Fruit fly (Drosophila melanogaster) whole organism, embryonic: ENCODE measurements around the gene SPoCk.

Source experiments
- Ada2b ChIP-seq: fragments of 200-800 bp; sonication (Bioruptor generic); IDR thresholded peaks from 2 replicates; pipeline ENCODE4 v1.3.6; 2022; ENCODE audit warnings: missing biosample characterization, missing genetic modification characterization
- Awh ChIP-seq: fragments of 200-800 bp; sonication (Bioruptor generic); IDR thresholded peaks from 2 replicates; pipeline ENCODE4, ENCODE4 v1.3.6; 2022; ENCODE audit warnings: missing biosample characterization, missing genetic modification characterization
- CG10979 ChIP-seq: fragments of 200-800 bp; sonication (Bioruptor generic); optimal IDR thresholded peaks from 2 replicates; lab custom pipeline; 2018; ENCODE audit warnings: missing biosample characterization, mild to moderate bottlenecking, missing genetic modification characterization, moderate library complexity
- CG11456 ChIP-seq: fragments of 200-800 bp; sonication (Bioruptor generic); IDR thresholded peaks from 3 replicates; pipeline ENCODE4 v1.3.6; 2022; ENCODE audit warnings: missing biosample characterization, missing genetic modification characterization
- CG1233 ChIP-seq: fragments of 200-800 bp; sonication (Bioruptor generic); optimal IDR thresholded peaks from 4 replicates; lab custom pipeline; 2018; ENCODE audit warnings: missing biosample characterization, mild to moderate bottlenecking, missing genetic modification characterization
- CG12391 ChIP-seq: fragments of 200-800 bp; sonication (Bioruptor generic); optimal IDR thresholded peaks from 3 replicates; lab custom pipeline; 2018; ENCODE audit warnings: missing biosample characterization, mild to moderate bottlenecking, missing genetic modification characterization, moderate library complexity
- CG14710 ChIP-seq: fragments of 200-800 bp; sonication (Bioruptor generic); optimal IDR thresholded peaks from 3 replicates; lab custom pipeline; 2019; ENCODE audit warnings: missing biosample characterization, mild to moderate bottlenecking, missing genetic modification characterization, moderate library complexity
- CG15269 ChIP-seq: fragments of 200-800 bp; sonication (Bioruptor generic); optimal IDR thresholded peaks from 2 replicates; lab custom pipeline; 2018; ENCODE audit warnings: missing biosample characterization, mild to moderate bottlenecking, missing genetic modification characterization, moderate library complexity
- CG1792 ChIP-seq: fragments of 200-800 bp; sonication (Bioruptor generic); optimal IDR thresholded peaks from 2 replicates; lab custom pipeline; 2016; ENCODE audit warnings: missing biosample characterization, missing genetic modification characterization
- CG18476 ChIP-seq: fragments of 200-800 bp; sonication (Bioruptor generic); optimal IDR thresholded peaks from 2 replicates; lab custom pipeline; 2016; ENCODE audit warnings: missing biosample characterization, mild to moderate bottlenecking, missing genetic modification characterization
- CG2199 ChIP-seq: fragments of 200-800 bp; sonication (Bioruptor generic); IDR thresholded peaks from 3 replicates; pipeline ENCODE4 v1.3.6; 2022; ENCODE audit warnings: missing biosample characterization, missing genetic modification characterization
- CG42726 ChIP-seq: fragments of 200-800 bp; sonication (Bioruptor generic); IDR thresholded peaks from 2 replicates; pipeline ENCODE4 v1.3.6; 2022; ENCODE audit warnings: missing biosample characterization, missing genetic modification characterization; ENCODE audit not compliant: partially characterized antibody
- CG4360 ChIP-seq: fragments of 200-800 bp; sonication (Bioruptor generic); IDR thresholded peaks from 2 replicates; pipeline ENCODE4 v1.3.6; 2022; ENCODE audit warnings: missing biosample characterization, missing genetic modification characterization
- CG4424 ChIP-seq: fragments of 200-800 bp; sonication (Bioruptor generic); optimal IDR thresholded peaks from 3 replicates; lab custom pipeline; 2016; ENCODE audit warnings: missing biosample characterization, missing genetic modification characterization
- CG6813 ChIP-seq: fragments of 200-800 bp; sonication (Bioruptor generic); optimal IDR thresholded peaks from 2 replicates; lab custom pipeline; 2017; ENCODE audit warnings: missing biosample characterization, missing genetic modification characterization, mild to moderate bottlenecking, moderate library complexity, missing genetic modification reagents
- CG7745 ChIP-seq: fragments of 200-800 bp; sonication (Bioruptor generic); optimal IDR thresholded peaks from 2 replicates; lab custom pipeline; 2018; ENCODE audit warnings: missing biosample characterization, mild to moderate bottlenecking, missing genetic modification characterization, moderate library complexity
- CG7928 ChIP-seq: fragments of 200-800 bp; sonication (Bioruptor generic); optimal IDR thresholded peaks from 2 replicates; lab custom pipeline; 2017; ENCODE audit warnings: missing biosample characterization, mild to moderate bottlenecking, missing genetic modification characterization
- CG8359 ChIP-seq: fragments of 200-800 bp; sonication (Bioruptor generic); optimal IDR thresholded peaks from 2 replicates; lab custom pipeline; 2017; ENCODE audit warnings: missing biosample characterization, mild to moderate bottlenecking, missing genetic modification characterization, borderline replicate concordance
- CG9609 ChIP-seq: fragments of 200-800 bp; sonication (Bioruptor generic); optimal IDR thresholded peaks from 3 replicates; lab custom pipeline; 2016; ENCODE audit warnings: missing biosample characterization, missing genetic modification characterization
- Dad ChIP-seq: fragments of 200-800 bp; sonication (Bioruptor generic); optimal IDR thresholded peaks from 3 replicates; lab custom pipeline; 2016; ENCODE audit warnings: missing biosample characterization, missing genetic modification characterization
- Hand ChIP-seq: fragments of 200-800 bp; sonication (Bioruptor generic); optimal IDR thresholded peaks from 2 replicates; lab custom pipeline; 2017; ENCODE audit warnings: mild to moderate bottlenecking, missing biosample characterization, missing genetic modification reagents, missing genetic modification characterization
- Neu2 ChIP-seq: fragments of 200-800 bp; sonication (Bioruptor generic); optimal IDR thresholded peaks from 3 replicates; lab custom pipeline; 2016; ENCODE audit warnings: missing biosample characterization, missing genetic modification characterization, borderline replicate concordance
- Nf-YA ChIP-seq: fragments of 200-800 bp; sonication (Bioruptor generic); IDR thresholded peaks from 2 replicates; pipeline ENCODE4 v1.3.6; 2022; ENCODE audit warnings: missing biosample characterization, missing genetic modification characterization
- Ssrp ChIP-seq: fragments of 200-800 bp; sonication (Bioruptor generic); optimal IDR thresholded peaks from 2 replicates; lab custom pipeline; 2018; ENCODE audit warnings: missing biosample characterization, mild to moderate bottlenecking, missing genetic modification characterization, moderate library complexity
- Trl ChIP-seq, 3 experiments: fragments of >200 bp in 2 of 3; fragments of 200-800 bp in 1 of 3; sonication (Bioruptor generic) in 1 of 3; optimal IDR thresholded peaks; 2 replicates in 1 of 3; 3 replicates in 2 of 3; lab custom pipeline; 2016 to 2017; ENCODE audit warnings: missing biosample characterization in 1 of 3, missing genetic modification characterization in 1 of 3
- Xrp1 ChIP-seq: fragments of 200-800 bp; sonication (Bioruptor generic); IDR thresholded peaks from 2 replicates; pipeline ENCODE4 v1.3.6; 2022; ENCODE audit warnings: missing biosample characterization, missing genetic modification characterization
- cato ChIP-seq: fragments of 200-800 bp; sonication (Bioruptor generic); optimal IDR thresholded peaks from 2 replicates; lab custom pipeline; 2016; ENCODE audit warnings: missing biosample characterization, missing genetic modification characterization, borderline replicate concordance
- ems ChIP-seq: fragments of 200-800 bp; sonication (Bioruptor generic); optimal IDR thresholded peaks from 3 replicates; lab custom pipeline; 2016; ENCODE audit warnings: missing biosample characterization, missing genetic modification characterization
- gfzf ChIP-seq: fragments of 200-800 bp; sonication (Bioruptor generic); optimal IDR thresholded peaks from 2 replicates; lab custom pipeline; 2016; ENCODE audit warnings: missing biosample characterization, mild to moderate bottlenecking, missing genetic modification characterization, moderate library complexity
- her ChIP-seq: fragments of 200-800 bp; sonication (Bioruptor generic); optimal IDR thresholded peaks from 2 replicates; lab custom pipeline; 2016; ENCODE audit warnings: missing biosample characterization, missing genetic modification characterization
- lbe ChIP-seq: fragments of 200-800 bp; sonication (Bioruptor generic); optimal IDR thresholded peaks from 2 replicates; lab custom pipeline; 2016; ENCODE audit warnings: missing biosample characterization, mild to moderate bottlenecking, missing genetic modification characterization
- odd ChIP-seq: fragments of 200-800 bp; sonication (Bioruptor generic); optimal IDR thresholded peaks from 2 replicates; lab custom pipeline; 2017; ENCODE audit warnings: missing biosample characterization, mild to moderate bottlenecking, missing genetic modification characterization
- pan ChIP-seq, 4 experiments: fragments of >200 bp in 3 of 4; fragments of 200-800 bp in 1 of 4; sonication (Bioruptor generic) in 1 of 4; optimal IDR thresholded peaks in 3 of 4; IDR thresholded peaks in 1 of 4; 2 replicates each; pipeline versions ENCODE4 v1.3.6 to Lab custom; 2017 to 2022; ENCODE audit warnings: missing biosample characterization in 2 of 4, missing genetic modification characterization in 2 of 4, mixed read lengths in 1 of 4
- psq ChIP-seq: fragments of 200-800 bp; sonication (Bioruptor generic); optimal IDR thresholded peaks from 2 replicates; lab custom pipeline; 2017; ENCODE audit warnings: missing biosample characterization, missing genetic modification characterization
- ranshi ChIP-seq: fragments of 200-800 bp; sonication (Bioruptor generic); IDR thresholded peaks from 2 replicates; pipeline ENCODE4 v1.3.6; 2022; ENCODE audit warnings: missing biosample characterization, missing genetic modification characterization
- ro ChIP-seq: fragments of 200-800 bp; sonication (Bioruptor generic); IDR thresholded peaks from 2 replicates; pipeline ENCODE4 v1.3.6; 2022; ENCODE audit warnings: missing biosample characterization, missing genetic modification characterization
- run ChIP-seq: fragments of 200-800 bp; sonication (Bioruptor generic); optimal IDR thresholded peaks from 3 replicates; lab custom pipeline; 2018; ENCODE audit warnings: missing biosample characterization, mild to moderate bottlenecking, missing genetic modification characterization
- trem ChIP-seq: fragments of 200-800 bp; optimal IDR thresholded peaks from 3 replicates; lab custom pipeline; 2019; ENCODE audit warnings: missing biosample characterization, mild to moderate bottlenecking, missing genetic modification characterization, moderate library complexity
- trh ChIP-seq: fragments of 200-800 bp; sonication (Bioruptor generic); optimal IDR thresholded peaks from 2 replicates; lab custom pipeline; 2016; ENCODE audit warnings: missing biosample characterization, missing genetic modification characterization
- tup ChIP-seq: fragments of 200-800 bp; sonication (Bioruptor generic); optimal IDR thresholded peaks from 2 replicates; lab custom pipeline; 2016; ENCODE audit warnings: missing biosample characterization, mild to moderate bottlenecking, missing genetic modification characterization, moderate library complexity
- twi ChIP-seq: fragments of 200-800 bp; optimal IDR thresholded peaks from 2 replicates; lab custom pipeline; 2019; ENCODE audit warnings: missing biosample characterization, mild to moderate bottlenecking, missing genetic modification characterization, moderate library complexity

Gene SPoCk

DNA sequence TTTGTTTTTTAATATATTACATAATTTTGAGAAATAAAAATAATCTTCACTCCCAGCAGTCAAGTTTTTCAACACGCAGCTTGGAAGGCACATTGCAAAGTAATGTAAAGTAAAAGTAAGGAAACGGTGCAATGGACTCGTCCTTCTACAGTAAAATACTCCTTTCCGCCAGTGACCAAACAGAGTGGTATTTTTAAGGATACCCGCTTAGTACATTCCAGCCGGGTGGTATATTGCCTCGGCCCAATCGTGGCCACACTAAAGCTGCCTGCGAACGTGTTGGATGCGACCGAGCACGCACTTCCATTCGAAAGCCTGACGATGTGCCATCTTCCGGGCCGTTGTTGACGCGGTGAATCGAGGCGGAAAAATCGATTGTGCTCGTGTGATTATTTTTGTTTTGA lies at the start of gene SPoCk (continued):
- no peak for TF ChIP-seq CG10979 (tag; lab: Kevin White, UChicago)
- TF ChIP-seq trem (tag; lab: Kevin White, UChicago): peak; percentile 19
- TF ChIP-seq Nf-YA (GFP tag; lab: Robert Waterston, UW): no peak
- no peak for TF ChIP-seq Ada2b (GFP tag; lab: Robert Waterston, UW)
- TF ChIP-seq gfzf: peak; percentile 74
- TF ChIP-seq Trl (optimal IDR thresholded peaks at IDR 0.05; lab: Kevin White, UChicago): no peak
- no peak for TF ChIP-seq Trl (GFP tag; optimal IDR thresholded peaks at IDR 0.05; lab: Kevin White, UChicago)
- TF ChIP-seq ems (GFP tag; lab: Kevin White, UChicago): no peak
- TF ChIP-seq cato (GFP tag; lab: Kevin White, UChicago): no peak
- TF ChIP-seq Dad: no peak
- no peak for TF ChIP-seq CG6813
- no peak for TF ChIP-seq pan (optimal IDR thresholded peaks at IDR 0.05; lab: Kevin White, UChicago)
- no peak for TF ChIP-seq pan (GFP tag; optimal IDR thresholded peaks at IDR 0.05 in 1 of 2, IDR thresholded peaks at IDR 0.05 in 1 of 2)
- TF ChIP-seq CG15269 (tag; lab: Kevin White, UChicago): no peak
- no peak; the same call in 2 of the 3 replicates for TF ChIP-seq CG2199 (GFP tag; lab: Robert Waterston, UW)
- TF ChIP-seq CG9609 (GFP tag; lab: Kevin White, UChicago): no peak
- no peak for TF ChIP-seq psq (GFP tag; lab: Kevin White, UChicago)
- TF ChIP-seq Ssrp (tag; lab: Kevin White, UChicago): no peak
- no peak for TF ChIP-seq CG1233
- TF ChIP-seq ro: no peak
- TF ChIP-seq Awh (GFP tag; lab: Robert Waterston, UW): no peak
- no peak for TF ChIP-seq CG12391 (tag; lab: Kevin White, UChicago)
- no peak for TF ChIP-seq ranshi
- TF ChIP-seq CG18476 (GFP tag; lab: Kevin White, UChicago): no peak
- TF ChIP-seq twi (tag; lab: Kevin White, UChicago): no peak
- TF ChIP-seq CG42726 (GFP tag; lab: Robert Waterston, UW): no peak
- no peak for TF ChIP-seq her (GFP tag; lab: Kevin White, UChicago)
- no peak for TF ChIP-seq CG1792 (GFP tag; lab: Kevin White, UChicago)
- peak; percentile 5 for TF ChIP-seq lbe
- no peak for TF ChIP-seq CG4424
- no peak for TF ChIP-seq CG14710 (tag; lab: Kevin White, UChicago)
- TF ChIP-seq CG7928 (GFP tag; lab: Kevin White, UChicago): no peak
- TF ChIP-seq CG7745 (tag; lab: Kevin White, UChicago): no peak
- TF ChIP-seq Neu2 (GFP tag; lab: Kevin White, UChicago): no peak
- TF ChIP-seq Xrp1: no peak
- no peak for TF ChIP-seq Hand (GFP tag; lab: Kevin White, UChicago)
- TF ChIP-seq trh (GFP tag; lab: Kevin White, UChicago): no peak
- no peak for TF ChIP-seq CG4360 (GFP tag; lab: Robert Waterston, UW)
- TF ChIP-seq CG8359 (GFP tag; lab: Kevin White, UChicago): no peak

DNA sequence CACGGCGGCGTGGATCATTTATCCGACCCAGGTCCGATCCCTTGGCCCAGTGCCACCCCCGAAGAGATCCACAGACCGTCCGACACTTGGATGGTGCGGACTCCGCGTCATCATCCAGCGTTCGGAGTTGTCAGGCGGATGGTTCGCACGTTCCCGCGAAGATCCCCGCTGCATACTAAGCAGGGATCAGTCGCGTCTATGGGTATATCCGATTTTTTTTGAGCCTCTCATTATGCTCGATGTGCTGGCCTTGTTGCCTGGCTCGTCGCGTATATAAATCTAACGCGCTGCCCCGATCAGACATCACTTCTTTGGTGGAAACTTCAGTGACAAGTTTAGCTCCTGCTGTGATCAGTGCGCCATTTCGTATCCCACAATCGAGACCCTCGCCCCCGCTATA lies 37.4 kb upstream of the SPoCk start, which contains the start of gene CG11370:
Gene CG11370, plus strand, starts transcription at position 301 of the 400 bp plus-strand sequence.
- TF ChIP-seq CG11456 (GFP tag; lab: Robert Waterston, UW) (0 out of 3 replicates have a peak, but pooled peaks have one; percentile 22), tup (no peak), run (tag; lab: Kevin White, UChicago) (no peak), odd (GFP tag; lab: Kevin White, UChicago) (no peak)
